Worm (Caenorhabditis elegans) whole organism, L4 larva: ENCODE data around the gene clec-232.

Source experiments
- ceh-62 ChIP-seq: sonication (generic microtip); optimal IDR thresholded peaks from 2 replicates; lab custom pipeline; 2017; ENCODE audit warnings: missing biosample characterization, missing genetic modification characterization
- daf-12 ChIP-seq: fragments of 150-350 bp; optimal IDR thresholded peaks from 2 replicates; lab custom pipeline; 2014; ENCODE audit warnings: missing biosample characterization, missing genetic modification reagents, missing genetic modification characterization
- dmd-9 ChIP-seq: fragments of 200-800 bp; sonication (Bioruptor generic); IDR thresholded peaks from 2 replicates; pipeline ENCODE4 v1.3.6; 2022; ENCODE audit warnings: missing genetic modification reagents, missing genetic modification characterization, missing compliant biosample characterization
- nhr-25 ChIP-seq: sonication (generic microtip); optimal IDR thresholded peaks from 2 replicates; lab custom pipeline; 2017; ENCODE audit warnings: missing genetic modification characterization, mild to moderate bottlenecking, missing compliant biosample characterization, antibody characterized with exemption, moderate library complexity, borderline replicate concordance; ENCODE audit not compliant: insufficient read depth
- nhr-77 ChIP-seq: fragments of 150-350 bp; optimal IDR thresholded peaks from 2 replicates; lab custom pipeline; 2014; ENCODE audit warnings: missing biosample characterization, missing genetic modification characterization
- skn-1 ChIP-seq: fragments of 150-350 bp; optimal IDR thresholded peaks from 2 replicates; lab custom pipeline; 2014; ENCODE audit warnings: missing biosample characterization, missing genetic modification characterization

DNA sequence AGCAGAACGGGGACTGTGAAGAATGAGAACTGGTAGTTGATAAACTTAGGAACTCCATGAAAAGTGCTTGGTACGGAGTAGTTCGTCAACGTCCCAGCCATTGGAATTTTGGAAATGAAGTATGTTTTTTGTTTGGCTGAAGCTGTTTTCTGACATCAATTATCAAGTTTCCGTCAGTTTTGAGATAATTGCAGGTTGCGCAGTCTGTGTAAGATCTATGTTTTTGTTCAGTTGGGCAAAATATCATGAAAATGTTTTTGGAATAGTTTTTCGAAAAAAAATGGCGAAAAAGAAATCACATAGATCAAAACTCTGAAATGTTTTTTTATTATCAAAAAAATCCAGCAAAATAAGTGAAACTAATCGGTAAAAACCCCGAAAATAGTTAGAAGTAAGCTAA is 1.1 kb upstream of the clec-232 start, which contains the start of gene sru-22:
- TF ChIP-seq nhr-25 (tag; lab: Kevin White, UChicago) (no peak), daf-12 (no peak), dmd-9 (GFP tag; lab: Robert Waterston, UW) (no peak), nhr-77 (tag; lab: Kevin White, UChicago) (no peak), ceh-62 (tag; lab: Kevin White, UChicago) (no peak), skn-1 (tag; lab: Kevin White, UChicago) (no peak)
